Worm (Caenorhabditis elegans): ENCODE measurements around the gene F08F1.9.

F08F1.9 gene

ce11 chrX:8368210-8368609, 42.4 kb downstream of the F08F1.9 start:
- TF ChIP-seq rcor-1 (GFP tag; IDR thresholded peaks at IDR 0.05) = 0 out of 2 replicates have a peak, but pooled peaks have one; percentile 47
- TF ChIP-seq F37B4.10 (GFP tag; IDR thresholded peaks at IDR 0.05) = no peak
- peak in 1 of 3 experiments; percentile 74 for TF ChIP-seq lin-35 (GFP tag; optimal IDR thresholded peaks at IDR 0.05)
- no peak for TF ChIP-seq F57A8.1 (GFP tag; optimal IDR thresholded peaks at IDR 0.05)
- TF ChIP-seq atf-7 (tag; optimal IDR thresholded peaks at IDR 0.05) = peak; percentile 44
- no peak for TF ChIP-seq lin-54 (GFP tag; optimal IDR thresholded peaks at IDR 0.05)
- no peak for TF ChIP-seq ztf-28 (GFP tag; IDR thresholded peaks at IDR 0.05)
- TF ChIP-seq K11D2.4 (GFP tag; IDR thresholded peaks at IDR 0.05) = peak; percentile 65
- no peak for TF ChIP-seq aptf-3 (GFP tag; IDR thresholded peaks at IDR 0.05)
- peak; percentile 53 for TF ChIP-seq K12H6.12 (tag; optimal IDR thresholded peaks at IDR 0.05)
- peak; percentile 46; the same call in 1 of the 2 replicates for TF ChIP-seq lir-1 (GFP tag; conservative IDR thresholded peaks at IDR 0.05)
- no peak for TF ChIP-seq attf-3 (GFP tag; conservative IDR thresholded peaks at IDR 0.05)
- TF ChIP-seq T26A5.8 (tag; optimal IDR thresholded peaks at IDR 0.05) = no peak
- TF ChIP-seq hmg-1.2 (GFP tag; IDR thresholded peaks at IDR 0.05) = peak; percentile 46
- TF ChIP-seq ztf-18 (tag; optimal IDR thresholded peaks at IDR 0.05) = peak; percentile 93
- TF ChIP-seq B0261.1 (tag; optimal IDR thresholded peaks at IDR 0.05) = peak; percentile 3
- peak; percentile 45 for TF ChIP-seq madf-10 (tag; optimal IDR thresholded peaks at IDR 0.05)
- TF ChIP-seq let-526 (GFP tag; IDR thresholded peaks at IDR 0.05) = 0 out of 2 replicates have a peak, but pooled peaks have one; percentile 53
- 0 out of 2 replicates have a peak, but pooled peaks have one; percentile 43 for TF ChIP-seq Y53G8AR.9 (GFP tag; conservative IDR thresholded peaks at IDR 0.05)
- peak; percentile 64; the same call in 1 of the 2 replicates for TF ChIP-seq cebp-1 (GFP tag; IDR thresholded peaks at IDR 0.05)
- peak; percentile 82 for TF ChIP-seq cebp-1 (tag; optimal IDR thresholded peaks at IDR 0.05)
- TF ChIP-seq somi-1 (GFP tag; optimal IDR thresholded peaks at IDR 0.05) = no peak
- peak in 1 of 2 experiments; percentile 28 for TF ChIP-seq let-607 (tag; optimal IDR thresholded peaks at IDR 0.05)
- no peak for TF ChIP-seq T07F8.4 (tag; optimal IDR thresholded peaks at IDR 0.05)
- peak; percentile 34 for TF ChIP-seq ceh-27 (GFP tag; optimal IDR thresholded peaks at IDR 0.05)
- TF ChIP-seq lin-40 (tag; optimal IDR thresholded peaks at IDR 0.05) = peak; percentile 78
- TF ChIP-seq F23B12.7 (tag; optimal IDR thresholded peaks at IDR 0.05; ENCODE audit: insufficient read depth) = peak; percentile 29
- no peak for TF ChIP-seq akir-1 (GFP tag; optimal IDR thresholded peaks at IDR 0.05)
- TF ChIP-seq attf-5 (GFP tag; optimal IDR thresholded peaks at IDR 0.05) = peak; percentile 58
- peak; percentile 8 for TF ChIP-seq tlf-1 (GFP tag; optimal IDR thresholded peaks at IDR 0.05)
- no peak for TF ChIP-seq madf-3 (GFP tag; IDR thresholded peaks at IDR 0.05)
- TF ChIP-seq snpc-4 (GFP tag; optimal IDR thresholded peaks at IDR 0.05) = no peak
- peak in 1 of 4 experiments; percentile 48 for TF ChIP-seq snpc-4 (tag; optimal IDR thresholded peaks at IDR 0.05)
- TF ChIP-seq ZK185.1 (tag; optimal IDR thresholded peaks at IDR 0.05; ENCODE audit: poor library complexity, severe bottlenecking) = no peak
- peak; percentile 95 for TF ChIP-seq nhr-80 (tag; optimal IDR thresholded peaks at IDR 0.05)
- TF ChIP-seq hmg-20 (GFP tag; IDR thresholded peaks at IDR 0.05) = peak; percentile 35; the same call in 1 of the 2 replicates
- no peak for TF ChIP-seq madf-8 (GFP tag; conservative IDR thresholded peaks at IDR 0.05)
- TF ChIP-seq D2030.7 (GFP tag; IDR thresholded peaks at IDR 0.05) = no peak
- TF ChIP-seq fkh-3 (tag; optimal IDR thresholded peaks at IDR 0.05) = no peak

- TF ChIP-seq chd-7 (tag; optimal IDR thresholded peaks at IDR 0.05) (no peak), C06A6.2 (GFP tag; conservative IDR thresholded peaks at IDR 0.05) (no peak), ZK185.1 (tag; optimal IDR thresholded peaks at IDR 0.05; ENCODE audit: poor library complexity, severe bottlenecking) (no peak), ztf-22 (GFP tag; optimal IDR thresholded peaks at IDR 0.05) (no peak), tbx-9 (tag; optimal IDR thresholded peaks at IDR 0.05; ENCODE audit: borderline replicate concordance) (no peak), ztf-26 (tag; optimal IDR thresholded peaks at IDR 0.05) (no peak)
Observed at ce11 chrX:8367553-8367952, 43.1 kb downstream of the F08F1.9 start, which contains the start of gene F40B5.2. TSS of gene F40B5.2 (plus strand) at chrX:8367853.
